Fruit fly (Drosophila melanogaster): ENCODE results near the gene Amnionless.
A peak's percentile ranks its signal among the peaks of the same experiment; 100 is the strongest.

The Amnionless gene

DNA sequence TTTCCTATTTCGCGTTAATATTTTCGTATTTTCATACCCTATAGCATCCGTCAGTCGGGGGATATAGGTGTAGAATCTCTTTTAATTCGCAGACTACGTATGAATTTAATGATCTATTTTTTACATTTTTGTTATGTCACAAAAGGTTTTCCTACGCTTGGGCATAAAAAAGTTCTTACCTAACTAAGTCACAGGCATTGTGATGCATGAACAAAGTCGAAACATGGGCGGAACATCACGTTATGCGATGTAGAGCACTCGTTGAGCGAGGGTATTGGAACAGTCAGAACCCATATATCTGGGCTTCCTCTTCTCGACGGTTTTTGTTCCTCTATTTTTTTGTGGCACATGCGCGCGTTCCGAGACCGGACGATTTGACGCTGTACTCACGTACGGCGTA lies 20.2 kb upstream of the Amnionless start (continued):
- TF ChIP-seq CG3281 (GFP tag; optimal IDR thresholded peaks at IDR 0.05) (no peak), Fer1 (GFP tag; optimal IDR thresholded peaks at IDR 0.05) (no peak), CG10321 (GFP tag; IDR thresholded peaks at IDR 0.05) (no peak), CG14050 (GFP tag; IDR thresholded peaks at IDR 0.05) (no peak), CG11085 (GFP tag; IDR thresholded peaks at IDR 0.05) (no peak), tup (GFP tag; optimal IDR thresholded peaks at IDR 0.05) (no peak), wor (GFP tag; IDR thresholded peaks at IDR 0.05) (no peak), emc (GFP tag; optimal IDR thresholded peaks at IDR 0.05) (no peak), Gsc (GFP tag; IDR thresholded peaks at IDR 0.05) (no peak), Taf1 (GFP tag; IDR thresholded peaks at IDR 0.05) (no peak), Lhr (GFP tag; optimal IDR thresholded peaks at IDR 0.05) (no peak), unc-4 (GFP tag; IDR thresholded peaks at IDR 0.05; ENCODE audit: partially characterized antibody) (no peak), CG2120 (GFP tag; optimal IDR thresholded peaks at IDR 0.05) (peak; percentile 40), Neu2 (GFP tag; optimal IDR thresholded peaks at IDR 0.05; ENCODE audit: borderline replicate concordance) (no peak), Hr39 (optimal IDR thresholded peaks at IDR 0.05) (no peak), Opbp (GFP tag; IDR thresholded peaks at IDR 0.05; ENCODE audit: partially characterized antibody) (no peak), amos (GFP tag; IDR thresholded peaks at IDR 0.05; ENCODE audit: partially characterized antibody) (no peak), wdn (GFP tag; IDR thresholded peaks at IDR 0.05) (no peak), Drgx (GFP tag; IDR thresholded peaks at IDR 0.05) (no peak), zfh1 (GFP tag; IDR thresholded peaks at IDR 0.05) (no peak), CG9437 (GFP tag; optimal IDR thresholded peaks at IDR 0.05) (no peak), rib (GFP tag; IDR thresholded peaks at IDR 0.05) (no peak), psq (GFP tag; optimal IDR thresholded peaks at IDR 0.05) (no peak), al (GFP tag; IDR thresholded peaks at IDR 0.05) (no peak), CG11696 (GFP tag; IDR thresholded peaks at IDR 0.05) (no peak), Adf1 (GFP tag; IDR thresholded peaks at IDR 0.05) (no peak), CG7745 (tag; optimal IDR thresholded peaks at IDR 0.05) (no peak), tin (GFP tag; optimal IDR thresholded peaks at IDR 0.05) (no peak), ab (GFP tag; optimal IDR thresholded peaks at IDR 0.05) (no peak), Sry-δ (GFP tag; optimal IDR thresholded peaks at IDR 0.05) (no peak), corto (GFP tag; optimal IDR thresholded peaks at IDR 0.05) (no peak), CG16815 (GFP tag; optimal IDR thresholded peaks at IDR 0.05) (peak; percentile 2), CG12299 (tag; optimal IDR thresholded peaks at IDR 0.05) (no peak), CG6689 (GFP tag; IDR thresholded peaks at IDR 0.05) (no peak), CG33213 (GFP tag; optimal IDR thresholded peaks at IDR 0.05) (no peak), Sox100B (GFP tag; optimal IDR thresholded peaks at IDR 0.05) (no peak), CG7839 (tag; optimal IDR thresholded peaks at IDR 0.05) (peak; percentile 33), CG11398 (GFP tag; optimal IDR thresholded peaks at IDR 0.05) (no peak), zf30C (GFP tag; optimal IDR thresholded peaks at IDR 0.05) (no peak), CG14441 (GFP tag; IDR thresholded peaks at IDR 0.05) (no peak), org-1 (GFP tag; optimal IDR thresholded peaks at IDR 0.05) (no peak), Chrac-16 (GFP tag; optimal IDR thresholded peaks at IDR 0.05) (no peak), Atf6 (GFP tag; IDR thresholded peaks at IDR 0.05) (no peak), Ravus (GFP tag; IDR thresholded peaks at IDR 0.05) (no peak), nmo (GFP tag; optimal IDR thresholded peaks at IDR 0.05) (no peak), CG4617 (GFP tag; optimal IDR thresholded peaks at IDR 0.05; ENCODE audit: borderline replicate concordance) (no peak), chinmo (GFP tag; IDR thresholded peaks at IDR 0.05; ENCODE audit: partially characterized antibody) (no peak), MBD-R2 (GFP tag; IDR thresholded peaks at IDR 0.05) (0 out of 2 replicates have a peak, but pooled peaks have one; percentile 7), CG9727 (GFP tag; optimal IDR thresholded peaks at IDR 0.05) (no peak), Elba2 (GFP tag; optimal IDR thresholded peaks at IDR 0.05) (no peak), toy (GFP tag; IDR thresholded peaks at IDR 0.05) (no peak), CG30403 (GFP tag; optimal IDR thresholded peaks at IDR 0.05) (no peak), CG10366 (GFP tag; IDR thresholded peaks at IDR 0.05) (no peak)
